Fruit fly (Drosophila melanogaster): ENCODE measurements around the gene CG17110.

Gene CG17110

DNA sequence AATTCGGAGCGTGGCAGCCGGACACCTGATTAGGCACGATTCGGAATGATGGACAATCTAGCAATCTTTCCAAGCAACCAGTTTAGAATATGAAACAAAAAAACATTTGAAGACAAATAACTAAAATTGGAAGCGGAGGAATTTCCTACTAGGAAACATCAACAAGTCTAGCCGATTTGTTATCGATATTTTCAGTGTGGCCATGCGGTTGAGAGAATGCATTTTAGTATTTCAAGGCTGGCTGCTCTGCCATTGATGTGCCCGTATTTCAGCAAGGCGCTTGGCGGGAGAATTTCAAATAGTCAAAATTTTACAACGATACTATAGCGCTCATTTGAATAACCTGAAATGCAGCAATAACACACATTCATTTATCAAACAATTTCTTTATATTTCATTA is 36.3 kb downstream of the CG17110 start, which contains the start of gene CG31457 (continued):
- peak; percentile 69; the same call in 2 of the 3 replicates for TF ChIP-seq CG6791 (GFP tag; IDR thresholded peaks at IDR 0.05; ENCODE audit: partially characterized antibody)
- TF ChIP-seq exex (tag; optimal IDR thresholded peaks at IDR 0.05), result no peak
- peak; percentile 78 for TF ChIP-seq scrt (GFP tag; optimal IDR thresholded peaks at IDR 0.05)
- no peak for TF ChIP-seq TFAM (GFP tag; optimal IDR thresholded peaks at IDR 0.05)
- no peak for TF ChIP-seq usp (GFP tag; optimal IDR thresholded peaks at IDR 0.05)
- TF ChIP-seq Nf-YB (GFP tag; optimal IDR thresholded peaks at IDR 0.05), result no peak
- peak; percentile 53; the same call in 1 of the 2 replicates for TF ChIP-seq nerfin-2 (GFP tag; IDR thresholded peaks at IDR 0.05; ENCODE audit: partially characterized antibody)
- TF ChIP-seq gem (tag; optimal IDR thresholded peaks at IDR 0.05), result no peak
- TF ChIP-seq Tbp (GFP tag; optimal IDR thresholded peaks at IDR 0.05), result no peak
- peak; percentile 19 for TF ChIP-seq CG2712 (tag; optimal IDR thresholded peaks at IDR 0.05)
- no peak for TF ChIP-seq CG4282 (GFP tag; optimal IDR thresholded peaks at IDR 0.05)
- no peak for TF ChIP-seq CG4404 (GFP tag; IDR thresholded peaks at IDR 0.05)
- TF ChIP-seq gcm2 (GFP tag; optimal IDR thresholded peaks at IDR 0.05), result no peak
- TF ChIP-seq CG16815 (GFP tag; optimal IDR thresholded peaks at IDR 0.05), result no peak
- TF ChIP-seq Lhr (GFP tag; optimal IDR thresholded peaks at IDR 0.05), result peak; percentile 60
- TF ChIP-seq CG31365 (tag; optimal IDR thresholded peaks at IDR 0.05), result no peak
- TF ChIP-seq Lim3 (GFP tag; IDR thresholded peaks at IDR 0.05), result no peak
- TF ChIP-seq zfh1 (GFP tag; IDR thresholded peaks at IDR 0.05), result no peak
- TF ChIP-seq luna (GFP tag; optimal IDR thresholded peaks at IDR 0.05), result no peak
- no peak for TF ChIP-seq so (GFP tag; IDR thresholded peaks at IDR 0.05)
- no peak for TF ChIP-seq Fer2 (tag; optimal IDR thresholded peaks at IDR 0.05)
- TF ChIP-seq CG18011 (GFP tag; optimal IDR thresholded peaks at IDR 0.05), result peak; percentile 94
- TF ChIP-seq zfh2 (GFP tag; optimal IDR thresholded peaks at IDR 0.05), result no peak
- TF ChIP-seq vvl (GFP tag; IDR thresholded peaks at IDR 0.05), result no peak
- TF ChIP-seq phol (tag; optimal IDR thresholded peaks at IDR 0.05), result peak; percentile 71
- no peak for TF ChIP-seq sqz (GFP tag; optimal IDR thresholded peaks at IDR 0.05)
- TF ChIP-seq CG1602 (GFP tag; optimal IDR thresholded peaks at IDR 0.05), result no peak
- TF ChIP-seq CG16779 (GFP tag; IDR thresholded peaks at IDR 0.05), result no peak
- TF ChIP-seq HLHmδ (GFP tag; optimal IDR thresholded peaks at IDR 0.05), result no peak
- TF ChIP-seq Sox100B (GFP tag; optimal IDR thresholded peaks at IDR 0.05), result no peak
- no peak for TF ChIP-seq CG6813 (GFP tag; optimal IDR thresholded peaks at IDR 0.05)
- no peak for TF ChIP-seq CG13624 (GFP tag; optimal IDR thresholded peaks at IDR 0.05)
- TF ChIP-seq bsh (GFP tag; optimal IDR thresholded peaks at IDR 0.05), result no peak
- peak in 1 of 3 experiments; percentile 33 for TF ChIP-seq Stat92E (GFP tag; optimal IDR thresholded peaks at IDR 0.05)
- TF ChIP-seq hbn (GFP tag; IDR thresholded peaks at IDR 0.05; ENCODE audit: partially characterized antibody), result peak; percentile 81
- no peak for TF ChIP-seq hb (GFP tag; IDR thresholded peaks at IDR 0.05; ENCODE audit: partially characterized antibody)
- no peak for TF ChIP-seq emc (GFP tag; optimal IDR thresholded peaks at IDR 0.05)
- TF ChIP-seq Rx (GFP tag; IDR thresholded peaks at IDR 0.05), result no peak
- no peak for TF ChIP-seq Meics (GFP tag; optimal IDR thresholded peaks at IDR 0.05)
- peak; percentile 45 for TF ChIP-seq CG12659 (GFP tag; optimal IDR thresholded peaks at IDR 0.05)
- no peak for TF ChIP-seq cad (GFP tag; optimal IDR thresholded peaks at IDR 0.05)
- TF ChIP-seq mld (GFP tag; IDR thresholded peaks at IDR 0.05; ENCODE audit: partially characterized antibody), result peak; percentile 60; the same call in 1 of the 3 replicates
- TF ChIP-seq CG5180 (GFP tag; optimal IDR thresholded peaks at IDR 0.05), result no peak
- no peak for TF ChIP-seq fd64A (GFP tag; optimal IDR thresholded peaks at IDR 0.05)
- TF ChIP-seq CG14860 (GFP tag; IDR thresholded peaks at IDR 0.05; ENCODE audit: partially characterized antibody), result peak; percentile 55; the same call in 2 of the 3 replicates
- no peak for TF ChIP-seq CG9609 (GFP tag; optimal IDR thresholded peaks at IDR 0.05)
- TF ChIP-seq Dip2 (GFP tag; IDR thresholded peaks at IDR 0.05), result no peak
- no peak for TF ChIP-seq Hsf (GFP tag; optimal IDR thresholded peaks at IDR 0.05)
- no peak for TF ChIP-seq CG12071 (GFP tag; optimal IDR thresholded peaks at IDR 0.05)

Data from whole organism, embryonic.